Fruit fly (Drosophila melanogaster) whole organism, embryonic: ENCODE results near the gene RpS9.
A peak's percentile ranks its signal among the peaks of the same experiment; 100 is the strongest.

Experiments used
- CG10274 ChIP-seq: fragments of 200-800 bp; sonication (Bioruptor generic); optimal IDR thresholded peaks from 3 replicates; lab custom pipeline; 2017; ENCODE audit warnings: missing biosample characterization, mild to moderate bottlenecking, missing genetic modification characterization
- CG10979 ChIP-seq: fragments of 200-800 bp; sonication (Bioruptor generic); optimal IDR thresholded peaks from 2 replicates; lab custom pipeline; 2018; ENCODE audit warnings: missing biosample characterization, mild to moderate bottlenecking, missing genetic modification characterization, moderate library complexity
- CG11093 ChIP-seq: fragments of 200-800 bp; sonication (Bioruptor generic); IDR thresholded peaks from 3 replicates; pipeline ENCODE4 v1.3.6; 2022; ENCODE audit warnings: missing biosample characterization, missing genetic modification characterization
- CG11695 ChIP-seq: fragments of 200-800 bp; sonication (Bioruptor generic); IDR thresholded peaks from 3 replicates; pipeline ENCODE4 v1.3.6; 2022; ENCODE audit warnings: missing biosample characterization, missing genetic modification characterization
- CG13123 ChIP-seq: fragments of 200-800 bp; sonication (Bioruptor generic); optimal IDR thresholded peaks from 2 replicates; lab custom pipeline; 2016; ENCODE audit warnings: missing biosample characterization, missing genetic modification characterization
- CG14710 ChIP-seq: fragments of 200-800 bp; sonication (Bioruptor generic); optimal IDR thresholded peaks from 3 replicates; lab custom pipeline; 2019; ENCODE audit warnings: missing biosample characterization, mild to moderate bottlenecking, missing genetic modification characterization, moderate library complexity
- CG18011 ChIP-seq: fragments of 200-800 bp; sonication (Bioruptor generic); optimal IDR thresholded peaks from 2 replicates; lab custom pipeline; 2017; ENCODE audit warnings: missing biosample characterization, missing genetic modification characterization, mild to moderate bottlenecking, moderate library complexity, missing genotype
- CG18599 ChIP-seq: fragments of 200-800 bp; sonication (Bioruptor generic); optimal IDR thresholded peaks from 3 replicates; lab custom pipeline; 2017; ENCODE audit warnings: missing biosample characterization, missing genetic modification characterization, mild to moderate bottlenecking, moderate library complexity, missing genetic modification reagents
- CG18619 ChIP-seq: fragments of 200-800 bp; sonication (Bioruptor generic); optimal IDR thresholded peaks from 3 replicates; lab custom pipeline; 2017; ENCODE audit warnings: missing biosample characterization, mild to moderate bottlenecking, missing genetic modification characterization
- CG2120 ChIP-seq: fragments of 200-800 bp; sonication (Bioruptor generic); optimal IDR thresholded peaks from 3 replicates; lab custom pipeline; 2016; ENCODE audit warnings: missing biosample characterization, missing genetic modification characterization
- CG2202 ChIP-seq: fragments of 200-800 bp; sonication (Bioruptor generic); optimal IDR thresholded peaks from 2 replicates; lab custom pipeline; 2018; ENCODE audit warnings: missing biosample characterization, mild to moderate bottlenecking, missing genetic modification characterization
- CG2875 ChIP-seq: fragments of 200-800 bp; sonication (Bioruptor generic); optimal IDR thresholded peaks from 2 replicates; lab custom pipeline; 2017; ENCODE audit warnings: missing biosample characterization, mild to moderate bottlenecking, missing genetic modification characterization, missing genetic modification reagents
- CG31441 ChIP-seq: fragments of 200-800 bp; sonication (Bioruptor generic); IDR thresholded peaks from 2 replicates; pipeline ENCODE4 v1.3.6; 2022; ENCODE audit warnings: missing biosample characterization, missing genetic modification characterization
- CG3847 ChIP-seq: fragments of 200-800 bp; sonication (Bioruptor generic); IDR thresholded peaks from 2 replicates; pipeline ENCODE4 v1.3.6; 2022; ENCODE audit warnings: missing biosample characterization, missing genetic modification characterization
- CG5953 ChIP-seq: fragments of 200-800 bp; sonication (Bioruptor generic); IDR thresholded peaks from 2 replicates; pipeline ENCODE4 v1.3.6; 2022; ENCODE audit warnings: missing biosample characterization, missing genetic modification characterization
- CG6813 ChIP-seq: fragments of 200-800 bp; sonication (Bioruptor generic); optimal IDR thresholded peaks from 2 replicates; lab custom pipeline; 2017; ENCODE audit warnings: missing biosample characterization, missing genetic modification characterization, mild to moderate bottlenecking, moderate library complexity, missing genetic modification reagents
- CG6854 ChIP-seq: fragments of 200-800 bp; sonication (Bioruptor generic); optimal IDR thresholded peaks from 3 replicates; lab custom pipeline; 2017; ENCODE audit warnings: missing biosample characterization, mild to moderate bottlenecking, missing genetic modification characterization
- CG9437 ChIP-seq: fragments of 200-800 bp; sonication (Bioruptor generic); optimal IDR thresholded peaks from 2 replicates; lab custom pipeline; 2018; ENCODE audit warnings: missing biosample characterization, mild to moderate bottlenecking, missing genetic modification characterization
- Camta ChIP-seq: fragments of 200-800 bp; sonication (Bioruptor generic); optimal IDR thresholded peaks from 2 replicates; lab custom pipeline; 2016; ENCODE audit warnings: missing biosample characterization, missing genetic modification characterization
- Dbx ChIP-seq: fragments of 200-800 bp; sonication (Bioruptor generic); IDR thresholded peaks from 3 replicates; pipeline ENCODE4 v1.3.6; 2022; ENCODE audit warnings: missing biosample characterization, missing genetic modification characterization
- Eip74EF ChIP-seq, 2 experiments: fragments of 200-800 bp in 1 of 2; fragments of >200 bp in 1 of 2; sonication (Bioruptor generic) in 1 of 2; optimal IDR thresholded peaks; 2 replicates each; lab custom pipeline; 2017 to 2019; ENCODE audit warnings: missing biosample characterization in 2 of 2, missing genetic modification characterization in 2 of 2, mild to moderate bottlenecking in 1 of 2, moderate library complexity in 1 of 2
- Fer3 ChIP-seq: fragments of 200-800 bp; sonication (Bioruptor generic); optimal IDR thresholded peaks from 2 replicates; lab custom pipeline; 2018; ENCODE audit warnings: missing biosample characterization, mild to moderate bottlenecking, missing genetic modification characterization, moderate library complexity
- Hr78 ChIP-seq, 2 experiments: fragments of 200-800 bp in 1 of 2; fragments of >200 bp in 1 of 2; sonication (Bioruptor generic) in 1 of 2; optimal IDR thresholded peaks; 2 replicates each; lab custom pipeline; 2017 to 2019; ENCODE audit warnings: missing biosample characterization in 2 of 2, missing genetic modification characterization in 2 of 2, mild to moderate bottlenecking in 1 of 2, moderate library complexity in 1 of 2
- Max ChIP-seq: fragments of 200-800 bp; sonication (Bioruptor generic); optimal IDR thresholded peaks from 2 replicates; lab custom pipeline; 2016; ENCODE audit warnings: missing biosample characterization, mild to moderate bottlenecking, missing genetic modification characterization
- NC2β ChIP-seq: fragments of 200-800 bp; sonication (Bioruptor generic); optimal IDR thresholded peaks from 2 replicates; lab custom pipeline; 2016; ENCODE audit warnings: missing biosample characterization, missing genetic modification characterization
- Nf-YB ChIP-seq: fragments of 200-800 bp; sonication (Bioruptor generic); optimal IDR thresholded peaks from 3 replicates; lab custom pipeline; 2019; ENCODE audit warnings: missing biosample characterization, mild to moderate bottlenecking, missing genetic modification characterization, moderate library complexity
- NfI ChIP-seq: fragments of 200-800 bp; sonication (Bioruptor generic); optimal IDR thresholded peaks from 3 replicates; lab custom pipeline; 2018; ENCODE audit warnings: missing biosample characterization, mild to moderate bottlenecking, missing genetic modification characterization, moderate library complexity
- Rx ChIP-seq: fragments of 200-800 bp; sonication (Bioruptor generic); IDR thresholded peaks from 2 replicates; pipeline ENCODE4 v1.3.6; 2022; ENCODE audit warnings: missing biosample characterization, missing genetic modification characterization
- Sox102F ChIP-seq: fragments of 200-800 bp; sonication (Bioruptor generic); optimal IDR thresholded peaks from 2 replicates; lab custom pipeline; 2018; ENCODE audit warnings: missing biosample characterization, mild to moderate bottlenecking, missing genetic modification characterization, moderate library complexity
- Ssrp ChIP-seq: fragments of 200-800 bp; sonication (Bioruptor generic); optimal IDR thresholded peaks from 2 replicates; lab custom pipeline; 2018; ENCODE audit warnings: missing biosample characterization, mild to moderate bottlenecking, missing genetic modification characterization, moderate library complexity
- Xrp1 ChIP-seq: fragments of 200-800 bp; sonication (Bioruptor generic); IDR thresholded peaks from 2 replicates; pipeline ENCODE4 v1.3.6; 2022; ENCODE audit warnings: missing biosample characterization, missing genetic modification characterization
- abd-A ChIP-seq: fragments of 200-800 bp; sonication (Bioruptor generic); optimal IDR thresholded peaks from 3 replicates; lab custom pipeline; 2019; ENCODE audit warnings: missing biosample characterization, mild to moderate bottlenecking, missing genetic modification characterization, moderate library complexity
- ac ChIP-seq: fragments of 200-800 bp; sonication (Bioruptor generic); optimal IDR thresholded peaks from 3 replicates; lab custom pipeline; 2017; ENCODE audit warnings: missing biosample characterization, mild to moderate bottlenecking, missing genetic modification characterization
- ara ChIP-seq: fragments of 200-800 bp; sonication (Bioruptor generic); IDR thresholded peaks from 2 replicates; pipeline ENCODE4 v1.3.6; 2022; ENCODE audit warnings: missing biosample characterization, missing genetic modification characterization
- az2 ChIP-seq: fragments of 200-800 bp; sonication (Bioruptor generic); optimal IDR thresholded peaks from 3 replicates; lab custom pipeline; 2016; ENCODE audit warnings: missing biosample characterization, missing genetic modification characterization
- br ChIP-seq: fragments of >200 bp; optimal IDR thresholded peaks from 2 replicates; lab custom pipeline; 2017
- en ChIP-seq: fragments of 200-800 bp; sonication (Bioruptor generic); optimal IDR thresholded peaks from 2 replicates; lab custom pipeline; 2016; ENCODE audit warnings: missing biosample characterization, missing genetic modification characterization
- exex ChIP-seq: fragments of 200-800 bp; sonication (Bioruptor generic); optimal IDR thresholded peaks from 4 replicates; lab custom pipeline; 2018; ENCODE audit warnings: missing biosample characterization, mild to moderate bottlenecking, missing genetic modification characterization, moderate library complexity
- fd96Cb ChIP-seq: fragments of 200-800 bp; sonication (Bioruptor generic); optimal IDR thresholded peaks from 2 replicates; lab custom pipeline; 2018; ENCODE audit warnings: missing biosample characterization, mild to moderate bottlenecking, missing genetic modification characterization, moderate library complexity
- fu2 ChIP-seq: fragments of 200-800 bp; sonication (Bioruptor generic); optimal IDR thresholded peaks from 2 replicates; lab custom pipeline; 2016; ENCODE audit warnings: missing biosample characterization, missing genetic modification characterization
- hb ChIP-seq: fragments of 200-800 bp; sonication (Bioruptor generic); IDR thresholded peaks from 3 replicates; pipeline ENCODE4 v1.3.6; 2022; ENCODE audit warnings: missing biosample characterization, missing genetic modification characterization; ENCODE audit not compliant: partially characterized antibody
- hth ChIP-seq: fragments of >200 bp; optimal IDR thresholded peaks from 2 replicates; lab custom pipeline; 2017; ENCODE audit warnings: inconsistent platforms
- jigr1 ChIP-seq: fragments of 200-800 bp; sonication (Bioruptor generic); IDR thresholded peaks from 3 replicates; pipeline ENCODE4 v1.3.6; 2022; ENCODE audit warnings: missing biosample characterization, missing genetic modification characterization
- kni ChIP-seq: fragments of 200-800 bp; sonication (Bioruptor generic); optimal IDR thresholded peaks from 3 replicates; lab custom pipeline; 2017; ENCODE audit warnings: mild to moderate bottlenecking, missing biosample characterization, missing genetic modification reagents, missing genetic modification characterization
- lbe ChIP-seq: fragments of 200-800 bp; sonication (Bioruptor generic); optimal IDR thresholded peaks from 2 replicates; lab custom pipeline; 2016; ENCODE audit warnings: missing biosample characterization, mild to moderate bottlenecking, missing genetic modification characterization
- nerfin-1 ChIP-seq: fragments of 200-800 bp; sonication (Bioruptor generic); optimal IDR thresholded peaks from 3 replicates; lab custom pipeline; 2019; ENCODE audit warnings: missing biosample characterization, mild to moderate bottlenecking, missing genetic modification characterization, moderate library complexity
- nerfin-2 ChIP-seq: fragments of 200-800 bp; sonication (Bioruptor generic); IDR thresholded peaks from 2 replicates; pipeline ENCODE4 v1.3.6; 2022; ENCODE audit warnings: missing biosample characterization, missing genetic modification characterization; ENCODE audit not compliant: partially characterized antibody
- onecut ChIP-seq: fragments of 200-800 bp; sonication (Bioruptor generic); IDR thresholded peaks from 2 replicates; pipeline ENCODE4 v1.3.6; 2022; ENCODE audit warnings: missing biosample characterization, missing genetic modification characterization
- row ChIP-seq: fragments of 200-800 bp; sonication (Bioruptor generic); IDR thresholded peaks from 3 replicates; pipeline ENCODE4 v1.3.6; 2022; ENCODE audit warnings: missing biosample characterization, missing genetic modification characterization
- sima ChIP-seq: fragments of 200-800 bp; sonication (Bioruptor generic); optimal IDR thresholded peaks from 2 replicates; lab custom pipeline; 2016; ENCODE audit warnings: missing biosample characterization, missing genetic modification characterization

The RpS9 gene

DNA sequence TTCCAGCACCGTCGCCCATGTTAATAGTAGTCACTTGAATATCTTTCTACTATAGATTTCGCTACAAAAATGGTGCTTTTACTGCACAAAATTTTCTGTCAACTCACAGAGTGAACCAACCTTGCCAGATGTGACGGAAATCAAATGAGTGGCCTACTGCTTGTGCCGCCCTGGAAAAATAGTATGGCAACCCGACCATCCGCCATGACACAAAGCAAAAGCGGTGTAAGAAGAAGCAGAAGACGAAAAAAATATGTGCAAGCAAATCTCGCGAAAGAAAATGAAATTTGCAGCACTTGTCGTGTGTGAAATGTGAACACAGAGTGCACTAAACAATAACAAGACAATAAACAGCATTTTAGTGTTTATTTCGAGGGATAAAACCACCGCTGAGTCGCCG, 34.5 kb downstream of the RpS9 start, which contains the start of the genes Uch-L5 and Jarid2 (continued):
- no peak for TF ChIP-seq CG10274 (GFP tag; lab: Kevin White, UChicago)
- peak; percentile 2 for TF ChIP-seq CG2875
- peak; percentile 48 for TF ChIP-seq Nf-YB (GFP tag; lab: Kevin White, UChicago)
- no peak for TF ChIP-seq Eip74EF (GFP tag; optimal IDR thresholded peaks at IDR 0.05; lab: Kevin White, UChicago)
- peak; percentile 43; the same call in 1 of the 2 replicates for TF ChIP-seq Rx (GFP tag; lab: Robert Waterston, UW)
- no peak for TF ChIP-seq CG5953 (GFP tag; lab: Robert Waterston, UW)
- TF ChIP-seq Camta (GFP tag; lab: Kevin White, UChicago), result peak; percentile 55
- peak; percentile 37; the same call in 2 of the 3 replicates for TF ChIP-seq row (GFP tag; lab: Robert Waterston, UW)
- TF ChIP-seq Xrp1 (GFP tag; lab: Robert Waterston, UW), result peak; percentile 47; the same call in 1 of the 2 replicates
- no peak for TF ChIP-seq lbe (GFP tag; lab: Kevin White, UChicago)
- TF ChIP-seq Max (GFP tag; lab: Kevin White, UChicago), result peak; percentile 52
- peak; percentile 60 for TF ChIP-seq NfI (GFP tag; lab: Kevin White, UChicago)
- no peak for TF ChIP-seq CG31441 (GFP tag; lab: Robert Waterston, UW)
- no peak for TF ChIP-seq CG6854
- no peak for TF ChIP-seq CG11695 (GFP tag; lab: Robert Waterston, UW)
- TF ChIP-seq Fer3 (tag; lab: Kevin White, UChicago), result no peak
- TF ChIP-seq ara (GFP tag; lab: Robert Waterston, UW), result peak; percentile 41; the same call in 1 of the 2 replicates
- TF ChIP-seq NC2β (GFP tag; lab: Kevin White, UChicago), result peak; percentile 77
- TF ChIP-seq nerfin-2 (GFP tag; lab: Robert Waterston, UW), result no peak
- no peak for TF ChIP-seq CG2202 (tag; lab: Kevin White, UChicago)
- TF ChIP-seq CG3847 (GFP tag; lab: Robert Waterston, UW), result peak; percentile 86
- no peak for TF ChIP-seq jigr1 (GFP tag; lab: Robert Waterston, UW)
- no peak for TF ChIP-seq CG18599 (GFP tag; lab: Kevin White, UChicago)
- no peak for TF ChIP-seq CG9437
- TF ChIP-seq exex (tag; lab: Kevin White, UChicago), result no peak
- TF ChIP-seq hb (GFP tag; lab: Robert Waterston, UW), result no peak
- TF ChIP-seq nerfin-1 (tag; lab: Kevin White, UChicago), result peak; percentile 27
- TF ChIP-seq CG2120, result peak; percentile 58
- no peak for TF ChIP-seq Hr78 (GFP tag; optimal IDR thresholded peaks at IDR 0.05; lab: Kevin White, UChicago)
- TF ChIP-seq CG14710 (tag; lab: Kevin White, UChicago), result peak; percentile 68
- 0 out of 3 replicates have a peak, but pooled peaks have one; percentile 17 for TF ChIP-seq Dbx
- peak; percentile 48 for TF ChIP-seq CG10979 (tag; lab: Kevin White, UChicago)
- TF ChIP-seq Sox102F (GFP tag; lab: Kevin White, UChicago), result no peak
- TF ChIP-seq kni (GFP tag; lab: Kevin White, UChicago), result peak; percentile 14
- TF ChIP-seq en (GFP tag; lab: Kevin White, UChicago), result no peak
- TF ChIP-seq CG6813 (GFP tag; lab: Kevin White, UChicago), result no peak
- peak; percentile 41 for TF ChIP-seq CG13123
- TF ChIP-seq hth (lab: Kevin White, UChicago), result no peak
- TF ChIP-seq br, result no peak
- no peak for TF ChIP-seq ac (GFP tag; lab: Kevin White, UChicago)
- TF ChIP-seq Ssrp (tag; lab: Kevin White, UChicago), result no peak
- peak; percentile 56 for TF ChIP-seq fu2
- TF ChIP-seq CG18619, result peak; percentile 6
- TF ChIP-seq az2 (GFP tag; lab: Kevin White, UChicago), result peak; percentile 28
- peak; percentile 46 for TF ChIP-seq CG18011 (GFP tag; lab: Kevin White, UChicago)
- no peak for TF ChIP-seq sima (GFP tag; lab: Kevin White, UChicago)
- TF ChIP-seq onecut, result peak; percentile 31
- no peak for TF ChIP-seq abd-A (tag; lab: Kevin White, UChicago)
- no peak for TF ChIP-seq fd96Cb (tag; lab: Kevin White, UChicago)
- TF ChIP-seq CG11093, result no peak
